Fruit fly (Drosophila melanogaster) whole organism, embryonic: ENCODE results near the gene CG8372.

ENCODE experiments used
- Atf6 ChIP-seq: fragments of 200-800 bp; sonication (Bioruptor generic); IDR thresholded peaks from 2 replicates; pipeline ENCODE4 v1.3.6; 2022; ENCODE audit warnings: missing biosample characterization, missing genetic modification characterization
- BEAF-32 ChIP-seq: fragments of 200-800 bp; sonication (Bioruptor generic); optimal IDR thresholded peaks from 3 replicates; lab custom pipeline; 2017; ENCODE audit warnings: missing biosample characterization, missing genetic modification characterization, mild to moderate bottlenecking, moderate library complexity, missing genetic modification reagents
- Bteb2 ChIP-seq: fragments of 200-800 bp; sonication (Bioruptor generic); optimal IDR thresholded peaks from 2 replicates; lab custom pipeline; 2016; ENCODE audit warnings: missing biosample characterization, missing genetic modification characterization
- CG10979 ChIP-seq: fragments of 200-800 bp; sonication (Bioruptor generic); optimal IDR thresholded peaks from 2 replicates; lab custom pipeline; 2018; ENCODE audit warnings: missing biosample characterization, mild to moderate bottlenecking, missing genetic modification characterization, moderate library complexity
- CG11560 ChIP-seq: fragments of 200-800 bp; sonication (Bioruptor generic); IDR thresholded peaks from 3 replicates; pipeline ENCODE4 v1.3.6; 2022; ENCODE audit warnings: missing biosample characterization, missing genetic modification characterization
- CG11723 ChIP-seq: fragments of 200-800 bp; sonication (Bioruptor generic); optimal IDR thresholded peaks from 2 replicates; lab custom pipeline; 2017; ENCODE audit warnings: missing biosample characterization, mild to moderate bottlenecking, missing genetic modification characterization
- CG12155 ChIP-seq: fragments of 200-800 bp; sonication (Bioruptor generic); optimal IDR thresholded peaks from 3 replicates; lab custom pipeline; 2016; ENCODE audit warnings: missing biosample characterization, missing genetic modification characterization
- CG13775 ChIP-seq: fragments of 200-800 bp; sonication (Bioruptor generic); optimal IDR thresholded peaks from 3 replicates; lab custom pipeline; 2017; ENCODE audit warnings: missing biosample characterization, mild to moderate bottlenecking, missing genetic modification characterization
- CG16779 ChIP-seq: fragments of 200-800 bp; sonication (Bioruptor generic); IDR thresholded peaks from 2 replicates; pipeline ENCODE4 v1.3.6; 2022; ENCODE audit warnings: missing biosample characterization, missing genetic modification characterization
- CG17912 ChIP-seq: fragments of 200-800 bp; sonication (Bioruptor generic); optimal IDR thresholded peaks from 2 replicates; lab custom pipeline; 2018; ENCODE audit warnings: missing biosample characterization, mild to moderate bottlenecking, missing genetic modification characterization
- CG1832 ChIP-seq: fragments of 200-800 bp; sonication (Bioruptor generic); optimal IDR thresholded peaks from 2 replicates; lab custom pipeline; 2017; ENCODE audit warnings: missing biosample characterization, mild to moderate bottlenecking, missing genetic modification characterization, inconsistent platforms
- CG6689 ChIP-seq: fragments of 200-800 bp; sonication (Bioruptor generic); IDR thresholded peaks from 2 replicates; pipeline ENCODE4 v1.3.6; 2022; ENCODE audit warnings: missing biosample characterization, missing genetic modification characterization
- CG7839 ChIP-seq: fragments of 200-800 bp; sonication (Bioruptor generic); optimal IDR thresholded peaks from 3 replicates; lab custom pipeline; 2018; ENCODE audit warnings: missing biosample characterization, mild to moderate bottlenecking, missing genetic modification characterization, moderate library complexity
- CG9215 ChIP-seq: fragments of 200-800 bp; sonication (Bioruptor generic); IDR thresholded peaks from 2 replicates; pipeline ENCODE4 v1.3.6; 2022; ENCODE audit warnings: missing biosample characterization, missing genetic modification characterization
- CHES-1-like ChIP-seq: fragments of 200-800 bp; sonication (Bioruptor generic); optimal IDR thresholded peaks from 2 replicates; lab custom pipeline; 2016; ENCODE audit warnings: missing biosample characterization, missing genetic modification characterization
- GATAe ChIP-seq: fragments of 200-800 bp; sonication (Bioruptor generic); conservative IDR thresholded peaks from 2 replicates; pipeline ENCODE4 v1.3.6; 2022; ENCODE audit warnings: missing biosample characterization, missing genetic modification characterization
- MTF-1 ChIP-seq: fragments of 200-800 bp; sonication (Bioruptor generic); optimal IDR thresholded peaks from 2 replicates; lab custom pipeline; 2018; ENCODE audit warnings: missing biosample characterization, mild to moderate bottlenecking, missing genetic modification characterization, borderline replicate concordance
- NC2α ChIP-seq: fragments of 200-800 bp; sonication (Bioruptor generic); optimal IDR thresholded peaks from 2 replicates; lab custom pipeline; 2016; ENCODE audit warnings: missing biosample characterization, missing genetic modification characterization
- NC2β ChIP-seq: fragments of 200-800 bp; sonication (Bioruptor generic); optimal IDR thresholded peaks from 2 replicates; lab custom pipeline; 2016; ENCODE audit warnings: missing biosample characterization, missing genetic modification characterization
- Poxn ChIP-seq: fragments of 200-800 bp; sonication (Bioruptor generic); IDR thresholded peaks from 2 replicates; pipeline ENCODE4 v1.3.6; 2022; ENCODE audit warnings: missing biosample characterization, missing genetic modification characterization
- ab ChIP-seq: fragments of 200-800 bp; sonication (Bioruptor generic); optimal IDR thresholded peaks from 2 replicates; lab custom pipeline; 2016; ENCODE audit warnings: missing biosample characterization, missing genetic modification characterization
- abd-A ChIP-seq: fragments of 200-800 bp; sonication (Bioruptor generic); optimal IDR thresholded peaks from 3 replicates; lab custom pipeline; 2019; ENCODE audit warnings: missing biosample characterization, mild to moderate bottlenecking, missing genetic modification characterization, moderate library complexity
- amos ChIP-seq: fragments of 200-800 bp; sonication (Bioruptor generic); IDR thresholded peaks from 2 replicates; pipeline ENCODE4 v1.3.6; 2022; ENCODE audit warnings: missing biosample characterization, missing genetic modification characterization; ENCODE audit not compliant: partially characterized antibody
- bcd ChIP-seq: fragments of 200-800 bp; sonication (Bioruptor generic); optimal IDR thresholded peaks from 2 replicates; lab custom pipeline; 2017; ENCODE audit warnings: missing biosample characterization, mild to moderate bottlenecking, missing genetic modification characterization
- chinmo ChIP-seq: fragments of 200-800 bp; sonication (Bioruptor generic); IDR thresholded peaks from 4 replicates; pipeline ENCODE4 v1.3.6; 2022; ENCODE audit warnings: missing biosample characterization, missing genetic modification characterization; ENCODE audit not compliant: partially characterized antibody
- crol ChIP-seq: fragments of 200-800 bp; sonication (Bioruptor generic); IDR thresholded peaks from 2 replicates; pipeline ENCODE4 v1.3.6; 2022; ENCODE audit warnings: missing biosample characterization, missing genetic modification characterization
- dmrt11E ChIP-seq: fragments of 200-800 bp; sonication (Bioruptor generic); optimal IDR thresholded peaks from 3 replicates; lab custom pipeline; 2018; ENCODE audit warnings: missing biosample characterization, mild to moderate bottlenecking, missing genetic modification characterization, moderate library complexity
- dysf ChIP-seq: fragments of 200-800 bp; sonication (Bioruptor generic); IDR thresholded peaks from 3 replicates; pipeline ENCODE4 v1.3.6; 2022; ENCODE audit warnings: missing biosample characterization, missing genetic modification characterization
- ems ChIP-seq: fragments of 200-800 bp; sonication (Bioruptor generic); optimal IDR thresholded peaks from 3 replicates; lab custom pipeline; 2016; ENCODE audit warnings: missing biosample characterization, missing genetic modification characterization
- esg ChIP-seq: fragments of 200-800 bp; sonication (Bioruptor generic); conservative IDR thresholded peaks from 2 replicates; pipeline ENCODE4 v1.3.6; 2022; ENCODE audit warnings: missing biosample characterization, missing genetic modification characterization
- fd102C ChIP-seq: fragments of 200-800 bp; sonication (Bioruptor generic); optimal IDR thresholded peaks from 2 replicates; lab custom pipeline; 2018; ENCODE audit warnings: missing biosample characterization, mild to moderate bottlenecking, missing genetic modification characterization, moderate library complexity
- fru ChIP-seq: fragments of >200 bp; optimal IDR thresholded peaks from 2 replicates; lab custom pipeline; 2017
- grau ChIP-seq: fragments of 200-800 bp; optimal IDR thresholded peaks from 3 replicates; lab custom pipeline; 2019; ENCODE audit warnings: missing biosample characterization, mild to moderate bottlenecking, missing genetic modification characterization, moderate library complexity
- gro ChIP-seq: fragments of 200-800 bp; sonication (Bioruptor generic); optimal IDR thresholded peaks from 2 replicates; lab custom pipeline; 2016; ENCODE audit warnings: missing biosample characterization, missing genetic modification characterization
- ind ChIP-seq: fragments of 200-800 bp; sonication (Bioruptor generic); optimal IDR thresholded peaks from 3 replicates; lab custom pipeline; 2016; ENCODE audit warnings: missing biosample characterization, missing genetic modification characterization
- kah ChIP-seq: fragments of 200-800 bp; sonication (Bioruptor generic); optimal IDR thresholded peaks from 2 replicates; lab custom pipeline; 2018; ENCODE audit warnings: missing biosample characterization, mild to moderate bottlenecking, missing genetic modification characterization
- ken ChIP-seq: fragments of 200-800 bp; sonication (Bioruptor generic); IDR thresholded peaks from 3 replicates; pipeline ENCODE4 v1.3.6; 2022; ENCODE audit warnings: missing biosample characterization, missing genetic modification characterization
- lbe ChIP-seq: fragments of 200-800 bp; sonication (Bioruptor generic); optimal IDR thresholded peaks from 2 replicates; lab custom pipeline; 2016; ENCODE audit warnings: missing biosample characterization, mild to moderate bottlenecking, missing genetic modification characterization
- lilli ChIP-seq: fragments of 200-800 bp; sonication (Bioruptor generic); optimal IDR thresholded peaks from 3 replicates; lab custom pipeline; 2016; ENCODE audit warnings: missing biosample characterization, missing genetic modification characterization
- lmd ChIP-seq: fragments of 200-800 bp; sonication (Bioruptor generic); IDR thresholded peaks from 2 replicates; pipeline ENCODE4 v1.3.6; 2022; ENCODE audit warnings: missing biosample characterization, missing genetic modification characterization
- nerfin-2 ChIP-seq: fragments of 200-800 bp; sonication (Bioruptor generic); IDR thresholded peaks from 2 replicates; pipeline ENCODE4 v1.3.6; 2022; ENCODE audit warnings: missing biosample characterization, missing genetic modification characterization; ENCODE audit not compliant: partially characterized antibody
- pb ChIP-seq: fragments of 200-800 bp; sonication (Bioruptor generic); optimal IDR thresholded peaks from 3 replicates; lab custom pipeline; 2016; ENCODE audit warnings: missing biosample characterization, missing genetic modification characterization
- pho ChIP-seq: fragments of 200-800 bp; sonication (Bioruptor generic); optimal IDR thresholded peaks from 2 replicates; lab custom pipeline; 2016; ENCODE audit warnings: missing biosample characterization, missing genetic modification characterization
- scrt ChIP-seq: fragments of 200-800 bp; sonication (Bioruptor generic); optimal IDR thresholded peaks from 2 replicates; lab custom pipeline; 2018; ENCODE audit warnings: missing biosample characterization, mild to moderate bottlenecking, missing genetic modification characterization, moderate library complexity
- shn ChIP-seq: fragments of 200-800 bp; sonication (Bioruptor generic); optimal IDR thresholded peaks from 3 replicates; lab custom pipeline; 2016; ENCODE audit warnings: missing biosample characterization, missing genetic modification characterization
- sima ChIP-seq: fragments of 200-800 bp; sonication (Bioruptor generic); optimal IDR thresholded peaks from 2 replicates; lab custom pipeline; 2016; ENCODE audit warnings: missing biosample characterization, missing genetic modification characterization
- so ChIP-seq: fragments of 200-800 bp; sonication (Bioruptor generic); IDR thresholded peaks from 3 replicates; pipeline ENCODE4 v1.3.6; 2022; ENCODE audit warnings: missing biosample characterization, missing genetic modification characterization
- ssp ChIP-seq: fragments of 200-800 bp; sonication (Bioruptor generic); IDR thresholded peaks from 2 replicates; pipeline ENCODE4 v1.3.6; 2022; ENCODE audit warnings: missing biosample characterization, missing genetic modification characterization
- tna ChIP-seq: fragments of 200-800 bp; sonication (Bioruptor generic); IDR thresholded peaks from 2 replicates; pipeline ENCODE4 v1.3.6; 2022; ENCODE audit warnings: missing biosample characterization, missing genetic modification characterization; ENCODE audit not compliant: partially characterized antibody
- z ChIP-seq: fragments of 200-800 bp; sonication (Bioruptor generic); IDR thresholded peaks from 3 replicates; pipeline ENCODE4 v1.3.6; 2022; ENCODE audit warnings: missing biosample characterization, missing genetic modification characterization
- zfh2 ChIP-seq: fragments of 200-800 bp; sonication (Bioruptor generic); optimal IDR thresholded peaks from 2 replicates; lab custom pipeline; 2016; ENCODE audit warnings: missing biosample characterization, missing genetic modification characterization

CG8372 gene

DNA sequence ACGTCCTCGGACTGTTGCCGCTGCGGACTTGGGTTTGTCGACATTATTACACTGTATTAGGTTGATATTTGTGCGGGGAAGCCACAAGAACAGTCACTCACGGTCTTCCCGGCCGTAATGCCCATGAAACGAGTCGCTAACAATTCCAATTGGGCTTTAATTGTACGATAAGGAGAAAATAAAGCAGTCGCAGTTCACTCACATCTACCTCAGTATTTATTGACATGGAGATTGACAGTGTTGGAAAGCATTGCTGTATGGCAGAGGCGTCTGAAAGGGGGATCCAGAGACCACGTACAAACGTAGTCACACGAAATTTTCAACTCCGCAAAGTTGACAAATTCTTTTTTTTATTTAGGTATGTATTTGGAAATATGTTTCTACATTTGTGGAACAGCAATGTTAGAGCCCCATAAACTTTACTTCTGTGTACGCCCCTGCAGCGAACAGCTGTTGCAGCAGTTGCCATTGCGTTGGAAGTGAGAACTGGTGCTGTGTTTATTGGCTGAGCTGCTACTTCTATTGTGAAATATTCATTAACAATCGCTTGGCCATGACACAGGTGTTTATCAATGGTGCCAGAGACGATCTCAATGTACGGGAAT is at the start of gene CG8372, which contains the start of gene CG8360 (continued):
- TF ChIP-seq so (GFP tag; lab: Robert Waterston, UW) (peak; percentile 99), CG17912 (GFP tag; lab: Kevin White, UChicago) (peak; percentile 94), abd-A (tag; lab: Kevin White, UChicago) (no peak), CG7839 (tag; lab: Kevin White, UChicago) (peak; percentile 99), pb (GFP tag; lab: Kevin White, UChicago) (peak; percentile 99), pho (GFP tag; lab: Kevin White, UChicago) (peak; percentile 99), Atf6 (GFP tag; lab: Robert Waterston, UW) (peak; percentile 99), fd102C (peak; percentile 90), nerfin-2 (GFP tag; lab: Robert Waterston, UW) (no peak), CG9215 (GFP tag; lab: Robert Waterston, UW) (peak; percentile 97), fru (lab: Kevin White, UChicago) (no peak), CG1832 (GFP tag; lab: Kevin White, UChicago) (no peak), ab (peak; percentile 99), bcd (GFP tag; lab: Kevin White, UChicago) (peak; percentile 99), CG11560 (tag; lab: Robert Waterston, UW) (peak; percentile 93), CG16779 (GFP tag; lab: Robert Waterston, UW) (peak; percentile 98), CG11723 (GFP tag; lab: Kevin White, UChicago) (peak; percentile 99), Poxn (GFP tag; lab: Robert Waterston, UW) (peak; percentile 91), ken (GFP tag; lab: Robert Waterston, UW) (peak; percentile 99), scrt (GFP tag; lab: Kevin White, UChicago) (peak; percentile 96), esg (GFP tag; lab: Robert Waterston, UW) (peak; percentile 99), BEAF-32 (GFP tag; lab: Kevin White, UChicago) (peak; percentile 58), dmrt11E (peak; percentile 95), z (peak; percentile 84), crol (GFP tag; lab: Robert Waterston, UW) (peak; percentile 79), Bteb2 (GFP tag; lab: Kevin White, UChicago) (peak; percentile 99), sima (GFP tag; lab: Kevin White, UChicago) (peak; percentile 95), MTF-1 (peak; percentile 97), CHES-1-like (GFP tag; lab: Kevin White, UChicago) (peak; percentile 99), zfh2 (peak; percentile 99), CG13775 (GFP tag; lab: Kevin White, UChicago) (peak; percentile 98), CG10979 (tag; lab: Kevin White, UChicago) (peak; percentile 98), amos (GFP tag; lab: Robert Waterston, UW) (0 out of 2 replicates have a peak, but pooled peaks have one; percentile 26), NC2α (peak; percentile 97), kah (GFP tag; lab: Kevin White, UChicago) (peak; percentile 93), shn (peak; percentile 99), GATAe (GFP tag; lab: Robert Waterston, UW) (peak; percentile 98), lbe (peak; percentile 99), CG12155 (GFP tag; lab: Kevin White, UChicago) (peak; percentile 98), grau (tag; lab: Kevin White, UChicago) (peak; percentile 97), ind (GFP tag; lab: Kevin White, UChicago) (peak; percentile 99), CG6689 (GFP tag; lab: Robert Waterston, UW) (peak; percentile 99), gro (GFP tag; lab: Kevin White, UChicago) (peak; percentile 99), ems (peak; percentile 99), lilli (GFP tag; lab: Kevin White, UChicago) (peak; percentile 100), ssp (peak; percentile 94), tna (GFP tag; lab: Robert Waterston, UW) (no peak), dysf (GFP tag; lab: Robert Waterston, UW) (peak; percentile 99), lmd (GFP tag; lab: Robert Waterston, UW) (peak; percentile 99), NC2β (GFP tag; lab: Kevin White, UChicago) (peak; percentile 98), chinmo (GFP tag; lab: Robert Waterston, UW) (0 out of 4 replicates have a peak, but pooled peaks have one; percentile 73)
